Worm (Caenorhabditis elegans): ENCODE data around the gene myo-2.

- TF ChIP-seq dpl-1 (GFP tag; optimal IDR thresholded peaks at IDR 0.05) (no peak), F37B4.10 (GFP tag; IDR thresholded peaks at IDR 0.05) (no peak), snpc-4 (GFP tag; optimal IDR thresholded peaks at IDR 0.05) (no peak), snpc-4 (tag; optimal IDR thresholded peaks at IDR 0.05) (no peak), Y53F4B.3 (GFP tag; IDR thresholded peaks at IDR 0.05) (no peak)
Measured at ce11 chrX:12479027-12479426, 11.2 kb downstream of the myo-2 start.

All from whole organism, young adult.